Worm (Caenorhabditis elegans) whole organism, mixed stage, embryonic: ENCODE data around the gene comt-4.

ENCODE experiments used
- M03D4.4 ChIP-seq: sonication (generic microtip); optimal IDR thresholded peaks from 2 replicates; lab custom pipeline; 2017; ENCODE audit warnings: mild to moderate bottlenecking, missing genetic modification characterization, missing compliant biosample characterization
- bed-3 ChIP-seq: fragments of 200-800 bp; sonication (Bioruptor generic); optimal IDR thresholded peaks from 3 replicates; lab custom pipeline; 2018; ENCODE audit warnings: mild to moderate bottlenecking, missing genetic modification characterization, moderate library complexity, missing compliant biosample characterization
- ceh-39 ChIP-seq: fragments of 150-350 bp; optimal IDR thresholded peaks from 2 replicates; lab custom pipeline; 2014; ENCODE audit warnings: missing biosample characterization, missing genetic modification characterization
- ceh-43 ChIP-seq: fragments of 200-800 bp; sonication (Bioruptor generic); optimal IDR thresholded peaks from 2 replicates; lab custom pipeline; 2018; ENCODE audit warnings: mild to moderate bottlenecking, missing genetic modification characterization, moderate library complexity, missing compliant biosample characterization
- ceh-83 ChIP-seq: fragments of 200-800 bp; sonication (Bioruptor generic); optimal IDR thresholded peaks from 2 replicates; lab custom pipeline; 2018; ENCODE audit warnings: mild to moderate bottlenecking, missing genetic modification characterization, missing compliant biosample characterization
- ces-1 ChIP-seq: fragments of 150-350 bp; optimal IDR thresholded peaks from 2 replicates; lab custom pipeline; 2014; ENCODE audit warnings: missing biosample characterization, missing genetic modification reagents, missing genetic modification characterization
- drap-1 ChIP-seq: fragments of 200-800 bp; sonication (Bioruptor generic); optimal IDR thresholded peaks from 3 replicates; lab custom pipeline; 2018; ENCODE audit warnings: mild to moderate bottlenecking, missing genetic modification characterization, missing compliant biosample characterization
- elt-1 ChIP-seq: sonication (generic microtip); optimal IDR thresholded peaks from 2 replicates; lab custom pipeline; 2017; ENCODE audit warnings: missing genetic modification characterization, mild to moderate bottlenecking, missing compliant biosample characterization, antibody characterized with exemption, moderate library complexity, borderline replicate concordance; ENCODE audit not compliant: insufficient read depth
- elt-3 ChIP-seq: fragments of 150-350 bp; optimal IDR thresholded peaks from 2 replicates; lab custom pipeline; 2014; ENCODE audit warnings: missing biosample characterization, missing genetic modification characterization
- flh-1 ChIP-seq: fragments of 200-800 bp; sonication (Bioruptor generic); optimal IDR thresholded peaks from 2 replicates; lab custom pipeline; 2018; ENCODE audit warnings: mild to moderate bottlenecking, missing genetic modification characterization, moderate library complexity, missing compliant biosample characterization
- ham-2 ChIP-seq: fragments of 200-800 bp; sonication (Bioruptor generic); optimal IDR thresholded peaks from 2 replicates; lab custom pipeline; 2018; ENCODE audit warnings: mild to moderate bottlenecking, missing genetic modification characterization, missing compliant biosample characterization
- hlh-1 ChIP-seq: fragments of 150-350 bp; optimal IDR thresholded peaks from 2 replicates; lab custom pipeline; 2014; ENCODE audit warnings: missing biosample characterization, missing genetic modification reagents, missing genetic modification characterization
- lin-13 ChIP-seq: fragments of 150-350 bp; optimal IDR thresholded peaks from 2 replicates; lab custom pipeline; 2014; ENCODE audit warnings: missing biosample characterization, missing genetic modification characterization
- lin-32 ChIP-seq: fragments of 200-800 bp; sonication (Bioruptor generic); optimal IDR thresholded peaks from 2 replicates; lab custom pipeline; 2018; ENCODE audit warnings: mild to moderate bottlenecking, missing genetic modification characterization, missing compliant biosample characterization
- lsy-2 ChIP-seq: fragments of 150-350 bp; optimal IDR thresholded peaks from 2 replicates; lab custom pipeline; 2014; ENCODE audit warnings: missing biosample characterization, missing genetic modification characterization
- mab-5 ChIP-seq: fragments of 150-350 bp; optimal IDR thresholded peaks from 2 replicates; lab custom pipeline; 2014; ENCODE audit warnings: missing biosample characterization, missing genetic modification characterization
- mep-1 ChIP-seq: fragments of 150-350 bp; optimal IDR thresholded peaks from 2 replicates; lab custom pipeline; 2017; ENCODE audit warnings: missing biosample characterization, missing genetic modification reagents, missing genetic modification characterization, inconsistent platforms
- mls-2 ChIP-seq: sonication (generic microtip); optimal IDR thresholded peaks from 2 replicates; lab custom pipeline; 2016; ENCODE audit warnings: mild to moderate bottlenecking, missing genetic modification characterization, moderate library complexity, missing compliant biosample characterization
- nhr-12 ChIP-seq: fragments of 150-350 bp; optimal IDR thresholded peaks from 2 replicates; lab custom pipeline; 2014; ENCODE audit warnings: missing biosample characterization, missing genetic modification characterization
- nhr-2 ChIP-seq: fragments of 150-350 bp; optimal IDR thresholded peaks from 2 replicates; lab custom pipeline; 2014; ENCODE audit warnings: missing biosample characterization, missing genetic modification characterization
- nhr-237 ChIP-seq: fragments of 150-350 bp; optimal IDR thresholded peaks from 2 replicates; lab custom pipeline; 2014; ENCODE audit warnings: missing biosample characterization, missing genetic modification characterization
- nhr-28 ChIP-seq: fragments of 150-350 bp; optimal IDR thresholded peaks from 2 replicates; lab custom pipeline; 2014; ENCODE audit warnings: missing biosample characterization, missing genetic modification characterization
- nhr-76 ChIP-seq: sonication (generic microtip); optimal IDR thresholded peaks from 2 replicates; lab custom pipeline; 2017; ENCODE audit warnings: missing biosample characterization, missing genetic modification characterization
- pha-4 ChIP-seq: fragments of 150-350 bp; optimal IDR thresholded peaks from 2 replicates; lab custom pipeline; 2018; ENCODE audit warnings: missing biosample characterization, missing genetic modification reagents, missing genetic modification characterization
- sem-2 ChIP-seq: fragments of 200-800 bp; sonication (Bioruptor generic); optimal IDR thresholded peaks from 2 replicates; lab custom pipeline; 2018; ENCODE audit warnings: mild to moderate bottlenecking, missing genetic modification characterization, missing compliant biosample characterization
- snpc-4 ChIP-seq: fragments of 150-350 bp; optimal IDR thresholded peaks from 2 replicates; lab custom pipeline; 2014; ENCODE audit warnings: missing biosample characterization, missing genetic modification characterization
- sptf-1 ChIP-seq: sonication (generic microtip); optimal IDR thresholded peaks from 2 replicates; lab custom pipeline; 2017; ENCODE audit warnings: mild to moderate bottlenecking, missing genetic modification characterization, moderate library complexity, missing compliant biosample characterization
- tbx-8 ChIP-seq: fragments of 200-800 bp; sonication (Bioruptor generic); optimal IDR thresholded peaks from 2 replicates; lab custom pipeline; 2018; ENCODE audit warnings: mild to moderate bottlenecking, missing genetic modification characterization, moderate library complexity, missing compliant biosample characterization
- unc-120 ChIP-seq: sonication (generic microtip); optimal IDR thresholded peaks from 2 replicates; lab custom pipeline; 2017; ENCODE audit warnings: missing genetic modification characterization, missing compliant biosample characterization; ENCODE audit not compliant: poor library complexity, severe bottlenecking
- unc-39 ChIP-seq: fragments of 150-350 bp; optimal IDR thresholded peaks from 2 replicates; lab custom pipeline; 2014; ENCODE audit warnings: missing biosample characterization, missing genetic modification characterization
- unc-62 ChIP-seq: fragments of 150-350 bp; optimal IDR thresholded peaks from 2 replicates; lab custom pipeline; 2014; ENCODE audit warnings: missing biosample characterization, missing genetic modification reagents, missing genetic modification characterization
- zip-8 ChIP-seq: fragments of 150-350 bp; optimal IDR thresholded peaks from 2 replicates; lab custom pipeline; 2014; ENCODE audit warnings: missing biosample characterization, missing genetic modification characterization
- ztf-11 ChIP-seq: fragments of 150-350 bp; optimal IDR thresholded peaks from 2 replicates; lab custom pipeline; 2014; ENCODE audit warnings: missing biosample characterization, missing genetic modification characterization

Gene comt-4

ce11 chrV:2030661-2031060 lies 19.3 kb downstream of the comt-4 start:
- TF ChIP-seq mab-5 (tag; lab: Kevin White, UChicago) (no peak), nhr-28 (tag; lab: Kevin White, UChicago) (no peak), lin-32 (GFP tag; lab: Kevin White, UChicago) (no peak), ces-1 (GFP tag; lab: Kevin White, UChicago) (no peak), snpc-4 (tag; lab: Kevin White, UChicago) (no peak), lin-13 (tag; lab: Kevin White, UChicago) (no peak), hlh-1 (tag; lab: Kevin White, UChicago) (no peak), nhr-76 (tag; lab: Kevin White, UChicago) (no peak), elt-1 (tag; lab: Kevin White, UChicago) (no peak), mep-1 (tag; lab: Kevin White, UChicago) (no peak), ceh-43 (GFP tag; lab: Kevin White, UChicago) (no peak), drap-1 (GFP tag; lab: Kevin White, UChicago) (no peak), lsy-2 (tag; lab: Kevin White, UChicago) (no peak), nhr-12 (tag; lab: Kevin White, UChicago) (no peak), elt-3 (no peak), unc-62 (GFP tag; lab: Kevin White, UChicago) (no peak)

- no peak for TF ChIP-seq sem-2 (GFP tag; lab: Kevin White, UChicago)
- no peak for TF ChIP-seq ces-1 (GFP tag; lab: Kevin White, UChicago)
- no peak for TF ChIP-seq unc-120 (tag; lab: Kevin White, UChicago)
- TF ChIP-seq M03D4.4 = no peak
- TF ChIP-seq bed-3 (GFP tag; lab: Kevin White, UChicago) = no peak
- no peak for TF ChIP-seq mep-1 (tag; lab: Kevin White, UChicago)
- no peak for TF ChIP-seq tbx-8 (GFP tag; lab: Kevin White, UChicago)
- no peak for TF ChIP-seq elt-3
- no peak for TF ChIP-seq sptf-1 (tag; lab: Kevin White, UChicago)
- TF ChIP-seq nhr-76 (tag; lab: Kevin White, UChicago) = no peak
- no peak for TF ChIP-seq ztf-11 (tag; lab: Kevin White, UChicago)
- TF ChIP-seq drap-1 (GFP tag; lab: Kevin White, UChicago) = no peak
- no peak for TF ChIP-seq ceh-39 (tag; lab: Kevin White, UChicago)
- TF ChIP-seq ceh-83 (GFP tag; lab: Kevin White, UChicago) = no peak
- TF ChIP-seq nhr-2 (tag; lab: Kevin White, UChicago) = no peak
- TF ChIP-seq lin-32 (GFP tag; lab: Kevin White, UChicago) = no peak
- no peak for TF ChIP-seq mls-2
- TF ChIP-seq flh-1 = no peak
- no peak for TF ChIP-seq unc-39 (tag; lab: Kevin White, UChicago)
- TF ChIP-seq pha-4 (tag; lab: Kevin White, UChicago) = no peak
These were observed 20.1 kb downstream of the comt-4 start, which contains the start of gene F59A7.12 for ce11 chrV:2029877-2030276. Gene F59A7.12 (plus strand): TSS chrV:2030177.

ce11 chrV:2027787-2028186 lies 22.2 kb downstream of the comt-4 start, which contains the start of gene srab-13:
Gene srab-13 (minus strand): TSS chrV:2027887.
- TF ChIP-seq ham-2 (GFP tag; lab: Kevin White, UChicago) (no peak), snpc-4 (tag; lab: Kevin White, UChicago) (no peak), unc-62 (GFP tag; lab: Kevin White, UChicago) (no peak), mep-1 (tag; lab: Kevin White, UChicago) (no peak), unc-120 (tag; lab: Kevin White, UChicago) (no peak), mls-2 (no peak), ztf-11 (tag; lab: Kevin White, UChicago) (no peak), elt-3 (no peak), nhr-76 (tag; lab: Kevin White, UChicago) (no peak), zip-8 (tag; lab: Kevin White, UChicago) (no peak), ceh-43 (GFP tag; lab: Kevin White, UChicago) (no peak), pha-4 (tag; lab: Kevin White, UChicago) (no peak), lin-13 (tag; lab: Kevin White, UChicago) (no peak), ceh-39 (tag; lab: Kevin White, UChicago) (no peak), sem-2 (GFP tag; lab: Kevin White, UChicago) (no peak), nhr-237 (tag; lab: Kevin White, UChicago) (no peak)
- TF ChIP-seq, all 35 proteins: peak for 0

DNA sequence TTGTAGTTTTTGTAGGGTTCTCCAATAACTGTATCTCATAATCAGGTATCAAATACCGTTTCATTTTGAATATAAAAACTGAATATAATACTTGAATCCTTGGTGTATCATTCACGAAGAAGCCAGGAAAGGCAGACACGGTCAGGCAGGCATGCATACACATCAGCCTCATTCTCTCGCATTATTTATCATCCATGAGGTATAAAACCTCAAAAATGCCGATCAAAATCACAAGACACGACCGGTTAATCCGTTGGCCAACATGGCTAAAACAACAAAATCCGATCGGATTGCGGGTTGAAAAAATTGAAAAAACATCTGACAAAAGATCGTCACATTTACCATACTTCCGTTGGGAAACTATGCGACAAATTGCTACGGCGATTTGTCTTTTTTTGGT lies 27.6 kb downstream of the comt-4 start, which contains the start of gene F59A7.5:
Gene F59A7.5 (plus strand): TSS at position 301 of the 400 bp plus-strand sequence.
- TF ChIP-seq nhr-2 (tag; lab: Kevin White, UChicago) (no peak), sptf-1 (tag; lab: Kevin White, UChicago) (no peak), nhr-28 (tag; lab: Kevin White, UChicago) (no peak), tbx-8 (GFP tag; lab: Kevin White, UChicago) (no peak), sem-2 (GFP tag; lab: Kevin White, UChicago) (no peak)
